Worm (Caenorhabditis elegans): ENCODE measurements around the gene K09B11.5.

ce11 chrIV:13415739-13416271 lies 18.0 kb downstream of the K09B11.5 start, which contains the start of the genes pik-1 and aptf-2:
- TF ChIP-seq ref-1 (GFP tag; conservative IDR thresholded peaks at IDR 0.05) (no peak), cog-1 (tag; optimal IDR thresholded peaks at IDR 0.05) (no peak), flt-1 (GFP tag; IDR thresholded peaks at IDR 0.05) (no peak), ztf-29 (GFP tag; IDR thresholded peaks at IDR 0.05) (no peak), klf-2 (GFP tag; conservative IDR thresholded peaks at IDR 0.05) (no peak), med-1 (GFP tag; optimal IDR thresholded peaks at IDR 0.05; ENCODE audit: insufficient read depth) (no peak)

Measured in whole organism, midembryonic.